Fruit fly (Drosophila melanogaster) whole organism, wandering third instar larva: ENCODE data around the gene CG42660.
A peak's percentile ranks its signal among the peaks of the same experiment; 100 is the strongest.

Experiments
- Abd-B ChIP-seq: fragments of >200 bp; optimal IDR thresholded peaks from 2 replicates; lab custom pipeline; 2017; ENCODE audit warnings: missing biosample characterization, missing genetic modification characterization
- CG32264 ChIP-seq: fragments of 200-800 bp; sonication (Bioruptor generic); optimal IDR thresholded peaks from 2 replicates; lab custom pipeline; 2016; ENCODE audit warnings: missing biosample characterization, missing genetic modification characterization
- CG9705 ChIP-seq: fragments of 200-800 bp; sonication (Bioruptor generic); optimal IDR thresholded peaks from 2 replicates; lab custom pipeline; 2018; ENCODE audit warnings: missing biosample characterization, mild to moderate bottlenecking, missing genetic modification characterization
- CrebA ChIP-seq: fragments of 200-800 bp; sonication (Bioruptor generic); optimal IDR thresholded peaks from 2 replicates; lab custom pipeline; 2016; ENCODE audit warnings: missing biosample characterization, mild to moderate bottlenecking, missing genetic modification characterization, borderline replicate concordance
- Dfd ChIP-seq: fragments of >200 bp; optimal IDR thresholded peaks from 2 replicates; lab custom pipeline; 2017; ENCODE audit warnings: missing biosample characterization, missing genetic modification characterization
- Dif ChIP-seq: fragments of 200-275, 200-300 bp; sonication (Bioruptor generic); optimal IDR thresholded peaks from 2 replicates; lab custom pipeline; 2018; ENCODE audit warnings: missing biosample characterization, missing genetic modification characterization; ENCODE audit not compliant: partially characterized antibody
- GATAd ChIP-seq: sonication (Bioruptor generic); optimal IDR thresholded peaks from 2 replicates; lab custom pipeline; 2016; ENCODE audit warnings: missing biosample characterization, missing genetic modification characterization
- HLH106 ChIP-seq: fragments of 200-800 bp; optimal IDR thresholded peaks from 3 replicates; lab custom pipeline; 2019; ENCODE audit warnings: missing biosample characterization, mild to moderate bottlenecking, missing genetic modification characterization, moderate library complexity
- Hnf4 ChIP-seq: fragments of 200-800 bp; sonication (Bioruptor generic); optimal IDR thresholded peaks from 2 replicates; lab custom pipeline; 2016; ENCODE audit warnings: missing biosample characterization, mild to moderate bottlenecking, missing genetic modification characterization
- Hr78 ChIP-seq: fragments of >200 bp; optimal IDR thresholded peaks from 2 replicates; lab custom pipeline; 2017; ENCODE audit warnings: missing biosample characterization, missing genetic modification characterization
- Hr83 ChIP-seq: fragments of 200-300 bp; sonication (Bioruptor generic); optimal IDR thresholded peaks from 2 replicates; lab custom pipeline; 2016; ENCODE audit warnings: missing biosample characterization, mild to moderate bottlenecking, missing genetic modification characterization, moderate library complexity; ENCODE audit not compliant: poor library complexity, severe bottlenecking
- Jra ChIP-seq: sonication (Bioruptor generic); optimal IDR thresholded peaks from 2 replicates; lab custom pipeline; 2016; ENCODE audit warnings: missing biosample characterization, missing genetic modification characterization
- Mio ChIP-seq: sonication (Bioruptor generic); optimal IDR thresholded peaks from 2 replicates; lab custom pipeline; 2016; ENCODE audit warnings: missing biosample characterization, missing genetic modification characterization
- Myc ChIP-seq: fragments of >200 bp; optimal IDR thresholded peaks from 2 replicates; lab custom pipeline; 2017
- N ChIP-seq: fragments of >200 bp; optimal IDR thresholded peaks from 2 replicates; lab custom pipeline; 2018; ENCODE audit warnings: missing biosample characterization, missing external identifiers, missing genetic modification characterization
- OdsH ChIP-seq: fragments of 200-800 bp; sonication (Bioruptor generic); optimal IDR thresholded peaks from 2 replicates; lab custom pipeline; 2016; ENCODE audit warnings: missing biosample characterization, mild to moderate bottlenecking, missing genetic modification characterization
- Rel ChIP-seq, 2 experiments: fragments of 200-800 bp; sonication (Bioruptor generic) in 1 of 2; optimal IDR thresholded peaks; 2 replicates in 1 of 2; 3 replicates in 1 of 2; lab custom pipeline; 2016 to 2019; ENCODE audit warnings: mild to moderate bottlenecking in 2 of 2, missing biosample characterization in 2 of 2, missing genetic modification characterization in 2 of 2, moderate library complexity in 1 of 2
- Sp1 ChIP-seq: fragments of 200-800 bp; sonication (Bioruptor generic); optimal IDR thresholded peaks from 3 replicates; lab custom pipeline; 2019; ENCODE audit warnings: missing biosample characterization, mild to moderate bottlenecking, missing genetic modification characterization, moderate library complexity
- Vsx2 ChIP-seq: fragments of 200-300, 225-300 bp; sonication (Bioruptor generic); optimal IDR thresholded peaks from 2 replicates; lab custom pipeline; 2018; ENCODE audit warnings: missing biosample characterization, missing genetic modification characterization; ENCODE audit not compliant: partially characterized antibody
- br ChIP-seq: fragments of 200-800 bp; sonication (Bioruptor generic); optimal IDR thresholded peaks from 2 replicates; lab custom pipeline; 2016; ENCODE audit warnings: missing biosample characterization, missing genetic modification characterization
- brk ChIP-seq: fragments of 200-800 bp; sonication (Bioruptor generic); optimal IDR thresholded peaks from 2 replicates; lab custom pipeline; 2016; ENCODE audit warnings: missing biosample characterization, mild to moderate bottlenecking, missing genetic modification characterization
- dl ChIP-seq, 2 experiments: fragments of 175-275, 200-275 bp in 1 of 2; fragments of 200-275 bp in 1 of 2; sonication (Bioruptor generic); optimal IDR thresholded peaks; lab custom pipeline; 2018; ENCODE audit warnings: mild to moderate bottlenecking in 2 of 2, missing biosample characterization in 2 of 2, missing genetic modification characterization in 2 of 2, moderate library complexity in 2 of 2; ENCODE audit not compliant: partially characterized antibody in 2 of 2, insufficient read depth in 1 of 2
- dmrt93B ChIP-seq: fragments of 200-800 bp; sonication (Bioruptor generic); optimal IDR thresholded peaks from 2 replicates; lab custom pipeline; 2018; ENCODE audit warnings: missing biosample characterization, mild to moderate bottlenecking, missing genetic modification characterization
- dsf ChIP-seq: sonication (Bioruptor generic); optimal IDR thresholded peaks from 2 replicates; lab custom pipeline; 2016; ENCODE audit warnings: missing biosample characterization, missing genetic modification characterization, borderline replicate concordance
- ey ChIP-seq: fragments of 200-800 bp; sonication (Bioruptor generic); optimal IDR thresholded peaks from 2 replicates; lab custom pipeline; 2016; ENCODE audit warnings: missing biosample characterization, missing genetic modification characterization
- foxo ChIP-seq, 2 experiments: fragments of 200-800 bp; sonication (Bioruptor generic); optimal IDR thresholded peaks; 2 replicates in 1 of 2; 3 replicates in 1 of 2; lab custom pipeline; 2016 to 2017; ENCODE audit warnings: missing biosample characterization in 2 of 2, missing genetic modification characterization in 2 of 2
- fru ChIP-seq: fragments of 200-800 bp; sonication (Bioruptor generic); optimal IDR thresholded peaks from 3 replicates; lab custom pipeline; 2016; ENCODE audit warnings: missing biosample characterization, mild to moderate bottlenecking, missing genetic modification characterization
- h ChIP-seq: fragments of 200-800 bp; sonication (Bioruptor generic); optimal IDR thresholded peaks from 3 replicates; lab custom pipeline; 2016; ENCODE audit warnings: missing biosample characterization, mild to moderate bottlenecking, missing genetic modification characterization
- jim ChIP-seq: fragments of 175-275, 200-325 bp; sonication (Bioruptor generic); optimal IDR thresholded peaks from 2 replicates; lab custom pipeline; 2016; ENCODE audit warnings: missing biosample characterization, mild to moderate bottlenecking, missing genetic modification characterization
- lola ChIP-seq: fragments of >200 bp; optimal IDR thresholded peaks from 2 replicates; lab custom pipeline; 2017; ENCODE audit warnings: missing biosample characterization, missing genetic modification characterization
- pan ChIP-seq: fragments of >200 bp; optimal IDR thresholded peaks from 2 replicates; lab custom pipeline; 2017
- psq ChIP-seq: fragments of 200-800 bp; sonication (Bioruptor generic); optimal IDR thresholded peaks from 3 replicates; lab custom pipeline; 2017; ENCODE audit warnings: missing biosample characterization, mild to moderate bottlenecking, missing genetic modification characterization, moderate library complexity
- rgr ChIP-seq: fragments of 200-800 bp; sonication (Bioruptor generic); optimal IDR thresholded peaks from 3 replicates; lab custom pipeline; 2016; ENCODE audit warnings: missing biosample characterization, mild to moderate bottlenecking, missing genetic modification characterization
- sage ChIP-seq: fragments of 200-800 bp; sonication (Bioruptor generic); optimal IDR thresholded peaks from 2 replicates; lab custom pipeline; 2016; ENCODE audit warnings: missing biosample characterization, mild to moderate bottlenecking, missing genetic modification characterization
- sv ChIP-seq: fragments of 200-800 bp; sonication (Bioruptor generic); optimal IDR thresholded peaks from 3 replicates; lab custom pipeline; 2016; ENCODE audit warnings: missing biosample characterization, missing genetic modification characterization
- tai ChIP-seq: sonication (Bioruptor generic); optimal IDR thresholded peaks from 2 replicates; lab custom pipeline; 2016; ENCODE audit warnings: missing biosample characterization, missing genetic modification characterization
- usp ChIP-seq: fragments of >200 bp; optimal IDR thresholded peaks from 2 replicates; lab custom pipeline; 2017; ENCODE audit warnings: missing biosample characterization, missing genetic modification characterization
- woc ChIP-seq: sonication (Bioruptor generic); optimal IDR thresholded peaks from 2 replicates; lab custom pipeline; 2016; ENCODE audit warnings: missing biosample characterization, mild to moderate bottlenecking, missing genetic modification characterization

The CG42660 gene

dm6 chr3L:7434715-7435653 is 30.3 kb upstream of the CG42660 start, which contains the start of gene Rac2:
Gene Rac2, minus strand, starts transcription at chr3L:7435190.
- TF ChIP-seq dmrt93B (GFP tag; lab: Kevin White, UChicago) (peak; percentile 21), Vsx2 (peak; percentile 41), Hr83 (GFP tag; lab: Kevin White, UChicago) (no peak), jim (GFP tag; lab: Kevin White, UChicago) (no peak), CG9705 (GFP tag; lab: Kevin White, UChicago) (no peak), lola (GFP tag; lab: Kevin White, UChicago) (no peak), Hr78 (GFP tag; lab: Kevin White, UChicago) (no peak), Sp1 (GFP tag; lab: Kevin White, UChicago) (peak; percentile 22), fru (GFP tag; lab: Kevin White, UChicago) (peak; percentile 61), rgr (GFP tag; lab: Kevin White, UChicago) (peak; percentile 51), brk (GFP tag; lab: Kevin White, UChicago) (no peak), GATAd (no peak), Dfd (no peak), CrebA (GFP tag; lab: Kevin White, UChicago) (no peak), Mio (GFP tag; lab: Kevin White, UChicago) (no peak), sv (no peak), pan (lab: Kevin White, UChicago) (no peak), Rel (GFP tag; optimal IDR thresholded peaks at IDR 0.05; lab: Kevin White, UChicago) (no peak), Rel (tag; optimal IDR thresholded peaks at IDR 0.05; lab: Kevin White, UChicago) (peak; percentile 42), psq (GFP tag; lab: Kevin White, UChicago) (peak; percentile 30), dl (GFP tag; optimal IDR thresholded peaks at IDR 0.05; lab: Kevin White, UChicago; ENCODE audit: insufficient read depth in 1 of 2, partially characterized antibody in 2 of 2) (peak; percentile 75 to 87), dsf (GFP tag; lab: Kevin White, UChicago) (no peak), foxo (GFP tag; optimal IDR thresholded peaks at IDR 0.05; lab: Kevin White, UChicago) (peak in 1 of 2 experiments; percentile 34), HLH106 (tag; lab: Kevin White, UChicago) (peak; percentile 60), tai (peak; percentile 58), sage (GFP tag; lab: Kevin White, UChicago) (no peak), br (GFP tag; lab: Kevin White, UChicago) (peak; percentile 37), CG32264 (GFP tag; lab: Kevin White, UChicago) (no peak), usp (GFP tag; lab: Kevin White, UChicago) (no peak), h (GFP tag; lab: Kevin White, UChicago) (peak; percentile 65), ey (peak; percentile 50), N (GFP tag; lab: Kevin White, UChicago) (no peak), Hnf4 (GFP tag; lab: Kevin White, UChicago) (peak; percentile 28), OdsH (GFP tag; lab: Kevin White, UChicago) (peak; percentile 37), Jra (peak; percentile 99), Abd-B (no peak), Dif (GFP tag; lab: Kevin White, UChicago) (peak; percentile 94), woc (GFP tag; lab: Kevin White, UChicago) (peak; percentile 41), Myc (no peak)

dm6 chr3L:7437366-7437765 is 27.9 kb upstream of the CG42660 start, which contains the start of gene CG14835:
Gene CG14835, minus strand, starts transcription at chr3L:7437466.
- no peak for TF ChIP-seq Vsx2
- no peak for TF ChIP-seq dl (GFP tag; optimal IDR thresholded peaks at IDR 0.05; lab: Kevin White, UChicago; ENCODE audit: insufficient read depth in 1 of 2, partially characterized antibody in 2 of 2)
- TF ChIP-seq jim (GFP tag; lab: Kevin White, UChicago): no peak
- TF ChIP-seq HLH106 (tag; lab: Kevin White, UChicago): no peak
- TF ChIP-seq Hnf4 (GFP tag; lab: Kevin White, UChicago): no peak
- no peak for TF ChIP-seq dmrt93B (GFP tag; lab: Kevin White, UChicago)
- no peak for TF ChIP-seq foxo (GFP tag; optimal IDR thresholded peaks at IDR 0.05; lab: Kevin White, UChicago)
- no peak for TF ChIP-seq Dif (GFP tag; lab: Kevin White, UChicago)
- no peak for TF ChIP-seq CG9705 (GFP tag; lab: Kevin White, UChicago)
- no peak for TF ChIP-seq brk (GFP tag; lab: Kevin White, UChicago)
- TF ChIP-seq dsf (GFP tag; lab: Kevin White, UChicago): no peak
- TF ChIP-seq GATAd: no peak
- no peak for TF ChIP-seq psq (GFP tag; lab: Kevin White, UChicago)
- TF ChIP-seq h (GFP tag; lab: Kevin White, UChicago): no peak
- TF ChIP-seq CrebA (GFP tag; lab: Kevin White, UChicago): no peak
- no peak for TF ChIP-seq Mio (GFP tag; lab: Kevin White, UChicago)
- no peak for TF ChIP-seq Hr83 (GFP tag; lab: Kevin White, UChicago)
- TF ChIP-seq Sp1 (GFP tag; lab: Kevin White, UChicago): no peak
- no peak for TF ChIP-seq tai
